Worm (Caenorhabditis elegans): ENCODE results near the gene ckb-2.

ce11 chrIII:4417956-4418355 lies 50.2 kb downstream of the ckb-2 start, which contains the start of the genes R07E5.19 and pdcd-2:
- TF ChIP-seq dao-5 (tag; optimal IDR thresholded peaks at IDR 0.05): no peak
- no peak for TF ChIP-seq W03F9.2 (tag; optimal IDR thresholded peaks at IDR 0.05)
- TF ChIP-seq him-1 (tag; optimal IDR thresholded peaks at IDR 0.05): no peak
